Fruit fly (Drosophila melanogaster): ENCODE data around the gene Orp8.

Gene Orp8

DNA sequence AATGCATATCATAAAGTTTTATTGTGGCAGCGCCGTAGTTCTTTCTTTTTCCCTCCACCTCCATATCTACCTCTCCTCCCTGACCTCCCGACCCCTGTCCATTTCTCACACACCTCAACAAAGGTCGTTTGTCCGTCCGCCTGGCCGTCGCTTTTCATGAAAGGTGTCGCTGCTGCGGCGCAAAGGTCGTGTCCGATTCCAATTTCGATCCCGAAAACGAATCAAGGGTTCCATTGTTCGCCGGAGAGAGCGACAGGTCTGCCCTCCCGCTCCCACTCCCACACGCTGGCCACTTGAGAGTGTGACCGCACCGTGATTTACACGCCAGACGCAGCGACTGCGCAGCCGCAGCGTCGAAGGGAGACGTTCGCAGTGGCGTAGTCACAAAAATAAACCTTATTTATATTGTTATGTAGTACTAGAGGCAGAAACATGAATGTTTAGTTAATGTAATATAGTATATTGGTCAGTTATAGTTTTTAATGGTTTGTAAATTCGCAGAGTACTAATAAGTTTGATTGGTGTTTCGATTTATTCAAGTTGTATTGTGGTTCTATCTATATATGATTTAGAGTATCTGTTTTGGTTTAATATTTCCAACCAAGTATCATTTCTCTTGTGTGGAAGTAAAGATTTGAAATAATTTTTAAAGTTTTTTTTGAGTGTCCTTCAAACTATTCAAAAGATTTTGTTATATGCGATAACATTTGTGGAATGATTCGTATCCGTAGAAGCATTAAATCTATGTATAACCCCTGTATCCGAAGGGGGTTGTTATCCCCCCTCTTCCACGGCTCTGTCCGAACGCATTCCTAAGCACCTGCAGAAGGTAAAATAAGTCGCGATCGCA is 16.9 kb upstream of the Orp8 start:
- peak; percentile 18 for TF ChIP-seq sv (GFP tag; optimal IDR thresholded peaks at IDR 0.05)
- TF ChIP-seq jim (GFP tag; optimal IDR thresholded peaks at IDR 0.05) = no peak
- TF ChIP-seq Sp1 (GFP tag; optimal IDR thresholded peaks at IDR 0.05) = peak; percentile 81
- TF ChIP-seq Myc (optimal IDR thresholded peaks at IDR 0.05) = no peak
- peak; percentile 25 for TF ChIP-seq Jra (GFP tag; optimal IDR thresholded peaks at IDR 0.05)
- TF ChIP-seq Rel (GFP tag; optimal IDR thresholded peaks at IDR 0.05) = no peak
- no peak for TF ChIP-seq Rel (tag; optimal IDR thresholded peaks at IDR 0.05)
- no peak for TF ChIP-seq Dif (GFP tag; optimal IDR thresholded peaks at IDR 0.05; ENCODE audit: partially characterized antibody)
- no peak for TF ChIP-seq dl (GFP tag; optimal IDR thresholded peaks at IDR 0.05; ENCODE audit: insufficient read depth in 1 of 2, partially characterized antibody in 2 of 2)
- peak; percentile 74 for TF ChIP-seq dmrt93B (GFP tag; optimal IDR thresholded peaks at IDR 0.05)
- no peak for TF ChIP-seq dsf (GFP tag; optimal IDR thresholded peaks at IDR 0.05; ENCODE audit: borderline replicate concordance)
- peak; percentile 79 for TF ChIP-seq woc (GFP tag; optimal IDR thresholded peaks at IDR 0.05)
- no peak for TF ChIP-seq Abd-B (GFP tag; optimal IDR thresholded peaks at IDR 0.05)
- TF ChIP-seq tai (GFP tag; optimal IDR thresholded peaks at IDR 0.05) = no peak
- no peak for TF ChIP-seq Hnf4 (GFP tag; optimal IDR thresholded peaks at IDR 0.05)
- no peak for TF ChIP-seq Hr78 (GFP tag; optimal IDR thresholded peaks at IDR 0.05)
- peak; percentile 83 for TF ChIP-seq ey (GFP tag; optimal IDR thresholded peaks at IDR 0.05)
- TF ChIP-seq lola (GFP tag; optimal IDR thresholded peaks at IDR 0.05) = no peak
- TF ChIP-seq sage (GFP tag; optimal IDR thresholded peaks at IDR 0.05) = no peak
- TF ChIP-seq Dfd (GFP tag; optimal IDR thresholded peaks at IDR 0.05) = no peak
- TF ChIP-seq N (GFP tag; optimal IDR thresholded peaks at IDR 0.05) = no peak
- no peak for TF ChIP-seq CrebA (GFP tag; optimal IDR thresholded peaks at IDR 0.05; ENCODE audit: borderline replicate concordance)
- peak; percentile 75 for TF ChIP-seq h (GFP tag; optimal IDR thresholded peaks at IDR 0.05)
- TF ChIP-seq usp (GFP tag; optimal IDR thresholded peaks at IDR 0.05) = no peak
- TF ChIP-seq fru (GFP tag; optimal IDR thresholded peaks at IDR 0.05) = peak; percentile 87
- peak; percentile 76 for TF ChIP-seq OdsH (GFP tag; optimal IDR thresholded peaks at IDR 0.05)
- no peak for TF ChIP-seq psq (GFP tag; optimal IDR thresholded peaks at IDR 0.05)
- no peak for TF ChIP-seq Hr83 (GFP tag; optimal IDR thresholded peaks at IDR 0.05; ENCODE audit: poor library complexity, severe bottlenecking)
- TF ChIP-seq pan (optimal IDR thresholded peaks at IDR 0.05) = no peak
- TF ChIP-seq rgr (GFP tag; optimal IDR thresholded peaks at IDR 0.05) = no peak
- TF ChIP-seq brk (GFP tag; optimal IDR thresholded peaks at IDR 0.05) = no peak
- no peak for TF ChIP-seq Mio (GFP tag; optimal IDR thresholded peaks at IDR 0.05)
- TF ChIP-seq CG9705 (GFP tag; optimal IDR thresholded peaks at IDR 0.05) = peak; percentile 22
- no peak for TF ChIP-seq Vsx2 (GFP tag; optimal IDR thresholded peaks at IDR 0.05; ENCODE audit: partially characterized antibody)
- TF ChIP-seq br (GFP tag; optimal IDR thresholded peaks at IDR 0.05) = peak; percentile 77
- TF ChIP-seq HLH106 (tag; optimal IDR thresholded peaks at IDR 0.05) = peak; percentile 76
- TF ChIP-seq foxo (GFP tag; optimal IDR thresholded peaks at IDR 0.05) = peak in 1 of 2 experiments; percentile 85
- no peak for TF ChIP-seq CG32264 (GFP tag; optimal IDR thresholded peaks at IDR 0.05)
- TF ChIP-seq GATAd (GFP tag; optimal IDR thresholded peaks at IDR 0.05) = no peak

- TF ChIP-seq Hr78 (GFP tag; optimal IDR thresholded peaks at IDR 0.05) = no peak
- no peak for TF ChIP-seq woc (GFP tag; optimal IDR thresholded peaks at IDR 0.05)
- peak; percentile 38 for TF ChIP-seq Vsx2 (GFP tag; optimal IDR thresholded peaks at IDR 0.05; ENCODE audit: partially characterized antibody)
- TF ChIP-seq foxo (GFP tag; optimal IDR thresholded peaks at IDR 0.05) = no peak
- TF ChIP-seq ey (GFP tag; optimal IDR thresholded peaks at IDR 0.05) = no peak
- TF ChIP-seq dmrt93B (GFP tag; optimal IDR thresholded peaks at IDR 0.05) = no peak
- TF ChIP-seq CG32264 (GFP tag; optimal IDR thresholded peaks at IDR 0.05) = no peak
- TF ChIP-seq psq (GFP tag; optimal IDR thresholded peaks at IDR 0.05) = peak; percentile 87
- TF ChIP-seq Mio (GFP tag; optimal IDR thresholded peaks at IDR 0.05) = no peak
- no peak for TF ChIP-seq pan (optimal IDR thresholded peaks at IDR 0.05)
- peak in 1 of 2 experiments; percentile 76 for TF ChIP-seq dl (GFP tag; optimal IDR thresholded peaks at IDR 0.05; ENCODE audit: insufficient read depth in 1 of 2, partially characterized antibody in 2 of 2)
- no peak for TF ChIP-seq Rel (GFP tag; optimal IDR thresholded peaks at IDR 0.05)
- TF ChIP-seq Rel (tag; optimal IDR thresholded peaks at IDR 0.05) = no peak
- TF ChIP-seq h (GFP tag; optimal IDR thresholded peaks at IDR 0.05) = no peak
- TF ChIP-seq Dif (GFP tag; optimal IDR thresholded peaks at IDR 0.05; ENCODE audit: partially characterized antibody) = peak; percentile 51
These were observed 16.2 kb upstream of the Orp8 start for dm6 chr3R:20292880-20293491.
